Worm (Caenorhabditis elegans): ENCODE data around the gene F47B8.8.

ce11 chrV:14352032-14352431 lies 20.5 kb downstream of the F47B8.8 start:
- no peak for TF ChIP-seq ztf-3 (GFP tag; optimal IDR thresholded peaks at IDR 0.05)
- no peak for TF ChIP-seq sptf-2 (GFP tag; optimal IDR thresholded peaks at IDR 0.05)

Measured in whole organism, young adult.